Fruit fly (Drosophila melanogaster): ENCODE data around the gene CG1889.

The CG1889 gene

DNA sequence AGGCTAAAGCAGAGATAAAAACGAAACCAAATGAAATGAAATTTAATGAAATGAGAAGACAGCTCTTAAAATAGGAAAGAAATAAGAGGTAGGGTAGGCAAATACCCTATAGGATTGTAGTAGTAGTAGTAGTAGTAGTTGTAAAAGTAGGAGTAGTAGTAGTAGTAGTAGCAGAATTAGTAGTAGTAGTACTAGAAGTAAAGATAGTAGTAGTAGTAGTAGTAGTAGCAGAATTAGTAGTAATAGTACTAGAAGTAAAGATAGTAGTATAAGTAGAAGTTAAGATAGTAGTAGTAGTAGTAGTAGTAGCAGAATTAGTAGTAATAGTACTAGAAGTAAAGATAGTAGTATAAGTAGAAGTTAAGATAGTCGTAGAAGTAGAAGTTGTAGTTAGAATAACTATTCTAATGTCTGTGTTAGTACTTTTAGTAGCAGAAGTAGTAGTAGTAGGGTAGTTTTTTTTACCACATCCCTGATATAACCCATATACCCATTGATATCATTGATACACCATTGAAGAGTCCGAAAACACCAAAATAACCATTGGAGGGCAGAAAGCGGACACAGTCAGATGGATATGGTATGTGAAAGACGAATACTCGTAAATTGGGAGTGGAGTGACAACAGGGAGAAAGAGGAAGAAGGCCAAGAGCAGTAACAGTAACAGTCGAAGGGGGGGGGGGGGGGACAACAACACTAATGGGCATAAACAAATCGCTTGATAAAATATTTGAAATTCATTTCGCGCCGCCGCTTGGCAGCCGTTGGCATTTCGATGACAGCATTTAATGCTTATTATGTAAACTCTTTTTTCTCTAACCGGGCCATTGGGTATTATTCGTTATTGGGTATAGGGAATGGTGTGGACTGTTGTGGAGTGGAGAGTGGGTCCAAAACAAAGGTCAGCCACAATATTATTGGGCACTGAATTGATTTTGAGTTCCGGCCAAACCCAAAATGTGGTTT, 50.0 kb downstream of the CG1889 start:
- TF ChIP-seq CG8478 (optimal IDR thresholded peaks at IDR 0.05) (no peak), CTCF (optimal IDR thresholded peaks at IDR 0.05) (no peak)

Data from S2 (cell line).